Fruit fly (Drosophila melanogaster) whole organism, wandering third instar larva: ENCODE results near the gene CG42671.

Experiments
- Abd-B ChIP-seq: fragments of >200 bp; optimal IDR thresholded peaks from 2 replicates; lab custom pipeline; 2017; ENCODE audit warnings: missing biosample characterization, missing genetic modification characterization
- CG32264 ChIP-seq: fragments of 200-800 bp; sonication (Bioruptor generic); optimal IDR thresholded peaks from 2 replicates; lab custom pipeline; 2016; ENCODE audit warnings: missing biosample characterization, missing genetic modification characterization
- CG9705 ChIP-seq: fragments of 200-800 bp; sonication (Bioruptor generic); optimal IDR thresholded peaks from 2 replicates; lab custom pipeline; 2018; ENCODE audit warnings: missing biosample characterization, mild to moderate bottlenecking, missing genetic modification characterization
- CrebA ChIP-seq: fragments of 200-800 bp; sonication (Bioruptor generic); optimal IDR thresholded peaks from 2 replicates; lab custom pipeline; 2016; ENCODE audit warnings: missing biosample characterization, mild to moderate bottlenecking, missing genetic modification characterization, borderline replicate concordance
- Dfd ChIP-seq: fragments of >200 bp; optimal IDR thresholded peaks from 2 replicates; lab custom pipeline; 2017; ENCODE audit warnings: missing biosample characterization, missing genetic modification characterization
- Dif ChIP-seq: fragments of 200-275, 200-300 bp; sonication (Bioruptor generic); optimal IDR thresholded peaks from 2 replicates; lab custom pipeline; 2018; ENCODE audit warnings: missing biosample characterization, missing genetic modification characterization; ENCODE audit not compliant: partially characterized antibody
- GATAd ChIP-seq: sonication (Bioruptor generic); optimal IDR thresholded peaks from 2 replicates; lab custom pipeline; 2016; ENCODE audit warnings: missing biosample characterization, missing genetic modification characterization
- HLH106 ChIP-seq: fragments of 200-800 bp; optimal IDR thresholded peaks from 3 replicates; lab custom pipeline; 2019; ENCODE audit warnings: missing biosample characterization, mild to moderate bottlenecking, missing genetic modification characterization, moderate library complexity
- Hnf4 ChIP-seq: fragments of 200-800 bp; sonication (Bioruptor generic); optimal IDR thresholded peaks from 2 replicates; lab custom pipeline; 2016; ENCODE audit warnings: missing biosample characterization, mild to moderate bottlenecking, missing genetic modification characterization
- Hr78 ChIP-seq: fragments of >200 bp; optimal IDR thresholded peaks from 2 replicates; lab custom pipeline; 2017; ENCODE audit warnings: missing biosample characterization, missing genetic modification characterization
- Hr83 ChIP-seq: fragments of 200-300 bp; sonication (Bioruptor generic); optimal IDR thresholded peaks from 2 replicates; lab custom pipeline; 2016; ENCODE audit warnings: missing biosample characterization, mild to moderate bottlenecking, missing genetic modification characterization, moderate library complexity; ENCODE audit not compliant: poor library complexity, severe bottlenecking
- Jra ChIP-seq: sonication (Bioruptor generic); optimal IDR thresholded peaks from 2 replicates; lab custom pipeline; 2016; ENCODE audit warnings: missing biosample characterization, missing genetic modification characterization
- Mio ChIP-seq: sonication (Bioruptor generic); optimal IDR thresholded peaks from 2 replicates; lab custom pipeline; 2016; ENCODE audit warnings: missing biosample characterization, missing genetic modification characterization
- Myc ChIP-seq: fragments of >200 bp; optimal IDR thresholded peaks from 2 replicates; lab custom pipeline; 2017
- N ChIP-seq: fragments of >200 bp; optimal IDR thresholded peaks from 2 replicates; lab custom pipeline; 2018; ENCODE audit warnings: missing biosample characterization, missing external identifiers, missing genetic modification characterization
- OdsH ChIP-seq: fragments of 200-800 bp; sonication (Bioruptor generic); optimal IDR thresholded peaks from 2 replicates; lab custom pipeline; 2016; ENCODE audit warnings: missing biosample characterization, mild to moderate bottlenecking, missing genetic modification characterization
- Rel ChIP-seq, 2 experiments: fragments of 200-800 bp; sonication (Bioruptor generic) in 1 of 2; optimal IDR thresholded peaks; 2 replicates in 1 of 2; 3 replicates in 1 of 2; lab custom pipeline; 2016 to 2019; ENCODE audit warnings: mild to moderate bottlenecking in 2 of 2, missing biosample characterization in 2 of 2, missing genetic modification characterization in 2 of 2, moderate library complexity in 1 of 2
- Sp1 ChIP-seq: fragments of 200-800 bp; sonication (Bioruptor generic); optimal IDR thresholded peaks from 3 replicates; lab custom pipeline; 2019; ENCODE audit warnings: missing biosample characterization, mild to moderate bottlenecking, missing genetic modification characterization, moderate library complexity
- Vsx2 ChIP-seq: fragments of 200-300, 225-300 bp; sonication (Bioruptor generic); optimal IDR thresholded peaks from 2 replicates; lab custom pipeline; 2018; ENCODE audit warnings: missing biosample characterization, missing genetic modification characterization; ENCODE audit not compliant: partially characterized antibody
- br ChIP-seq: fragments of 200-800 bp; sonication (Bioruptor generic); optimal IDR thresholded peaks from 2 replicates; lab custom pipeline; 2016; ENCODE audit warnings: missing biosample characterization, missing genetic modification characterization
- brk ChIP-seq: fragments of 200-800 bp; sonication (Bioruptor generic); optimal IDR thresholded peaks from 2 replicates; lab custom pipeline; 2016; ENCODE audit warnings: missing biosample characterization, mild to moderate bottlenecking, missing genetic modification characterization
- dl ChIP-seq, 2 experiments: fragments of 175-275, 200-275 bp in 1 of 2; fragments of 200-275 bp in 1 of 2; sonication (Bioruptor generic); optimal IDR thresholded peaks; lab custom pipeline; 2018; ENCODE audit warnings: mild to moderate bottlenecking in 2 of 2, missing biosample characterization in 2 of 2, missing genetic modification characterization in 2 of 2, moderate library complexity in 2 of 2; ENCODE audit not compliant: partially characterized antibody in 2 of 2, insufficient read depth in 1 of 2
- dmrt93B ChIP-seq: fragments of 200-800 bp; sonication (Bioruptor generic); optimal IDR thresholded peaks from 2 replicates; lab custom pipeline; 2018; ENCODE audit warnings: missing biosample characterization, mild to moderate bottlenecking, missing genetic modification characterization
- dsf ChIP-seq: sonication (Bioruptor generic); optimal IDR thresholded peaks from 2 replicates; lab custom pipeline; 2016; ENCODE audit warnings: missing biosample characterization, missing genetic modification characterization, borderline replicate concordance
- ey ChIP-seq: fragments of 200-800 bp; sonication (Bioruptor generic); optimal IDR thresholded peaks from 2 replicates; lab custom pipeline; 2016; ENCODE audit warnings: missing biosample characterization, missing genetic modification characterization
- foxo ChIP-seq, 2 experiments: fragments of 200-800 bp; sonication (Bioruptor generic); optimal IDR thresholded peaks; 2 replicates in 1 of 2; 3 replicates in 1 of 2; lab custom pipeline; 2016 to 2017; ENCODE audit warnings: missing biosample characterization in 2 of 2, missing genetic modification characterization in 2 of 2
- fru ChIP-seq: fragments of 200-800 bp; sonication (Bioruptor generic); optimal IDR thresholded peaks from 3 replicates; lab custom pipeline; 2016; ENCODE audit warnings: missing biosample characterization, mild to moderate bottlenecking, missing genetic modification characterization
- h ChIP-seq: fragments of 200-800 bp; sonication (Bioruptor generic); optimal IDR thresholded peaks from 3 replicates; lab custom pipeline; 2016; ENCODE audit warnings: missing biosample characterization, mild to moderate bottlenecking, missing genetic modification characterization
- jim ChIP-seq: fragments of 175-275, 200-325 bp; sonication (Bioruptor generic); optimal IDR thresholded peaks from 2 replicates; lab custom pipeline; 2016; ENCODE audit warnings: missing biosample characterization, mild to moderate bottlenecking, missing genetic modification characterization
- lola ChIP-seq: fragments of >200 bp; optimal IDR thresholded peaks from 2 replicates; lab custom pipeline; 2017; ENCODE audit warnings: missing biosample characterization, missing genetic modification characterization
- pan ChIP-seq: fragments of >200 bp; optimal IDR thresholded peaks from 2 replicates; lab custom pipeline; 2017
- psq ChIP-seq: fragments of 200-800 bp; sonication (Bioruptor generic); optimal IDR thresholded peaks from 3 replicates; lab custom pipeline; 2017; ENCODE audit warnings: missing biosample characterization, mild to moderate bottlenecking, missing genetic modification characterization, moderate library complexity
- rgr ChIP-seq: fragments of 200-800 bp; sonication (Bioruptor generic); optimal IDR thresholded peaks from 3 replicates; lab custom pipeline; 2016; ENCODE audit warnings: missing biosample characterization, mild to moderate bottlenecking, missing genetic modification characterization
- sage ChIP-seq: fragments of 200-800 bp; sonication (Bioruptor generic); optimal IDR thresholded peaks from 2 replicates; lab custom pipeline; 2016; ENCODE audit warnings: missing biosample characterization, mild to moderate bottlenecking, missing genetic modification characterization
- sv ChIP-seq: fragments of 200-800 bp; sonication (Bioruptor generic); optimal IDR thresholded peaks from 3 replicates; lab custom pipeline; 2016; ENCODE audit warnings: missing biosample characterization, missing genetic modification characterization
- tai ChIP-seq: sonication (Bioruptor generic); optimal IDR thresholded peaks from 2 replicates; lab custom pipeline; 2016; ENCODE audit warnings: missing biosample characterization, missing genetic modification characterization
- usp ChIP-seq: fragments of >200 bp; optimal IDR thresholded peaks from 2 replicates; lab custom pipeline; 2017; ENCODE audit warnings: missing biosample characterization, missing genetic modification characterization
- woc ChIP-seq: sonication (Bioruptor generic); optimal IDR thresholded peaks from 2 replicates; lab custom pipeline; 2016; ENCODE audit warnings: missing biosample characterization, mild to moderate bottlenecking, missing genetic modification characterization

Gene CG42671

DNA sequence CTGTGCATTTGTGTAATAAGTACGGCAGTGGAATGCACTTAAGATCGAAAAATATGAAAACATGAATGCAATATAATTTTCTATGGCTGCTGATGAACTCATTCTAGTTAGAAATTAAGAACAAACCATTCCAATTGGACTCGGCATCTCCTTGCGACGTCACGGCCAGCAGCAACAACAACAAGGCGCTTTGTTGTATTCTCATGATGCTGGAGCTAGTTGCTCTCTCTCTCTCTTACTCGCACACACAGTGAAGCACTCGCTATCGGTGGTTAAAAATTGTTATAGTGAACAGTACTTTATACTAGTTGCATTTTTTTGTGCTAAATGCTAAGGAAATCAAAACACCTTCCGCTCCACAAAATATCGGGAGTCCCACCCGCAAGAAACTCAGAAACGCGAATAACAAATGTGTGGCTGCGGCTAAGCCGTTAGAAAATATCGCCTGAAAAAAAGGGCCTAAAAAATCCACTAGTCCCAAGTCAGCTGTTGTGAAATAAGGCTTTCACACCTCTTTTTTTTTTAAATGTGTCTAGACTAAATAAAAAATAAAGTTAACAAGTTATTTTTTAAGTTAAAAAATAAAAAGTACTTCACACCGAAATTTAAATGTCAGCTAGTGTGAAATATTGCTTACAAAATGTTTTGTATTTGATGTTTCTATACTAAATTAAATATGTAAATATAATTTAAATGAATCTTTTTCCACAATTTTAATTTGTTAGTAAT is 8.5 kb upstream of the CG42671 start, which contains the start of gene Plod:
TSS of gene Plod (minus strand) at position 409 of the 729 bp plus-strand sequence.
- peak; percentile 15 for TF ChIP-seq Sp1 (GFP tag; lab: Kevin White, UChicago)
- peak; percentile 24 for TF ChIP-seq HLH106 (tag; lab: Kevin White, UChicago)
- TF ChIP-seq woc (GFP tag; lab: Kevin White, UChicago) = peak; percentile 60
- TF ChIP-seq foxo (GFP tag; optimal IDR thresholded peaks at IDR 0.05; lab: Kevin White, UChicago) = peak in 1 of 2 experiments; percentile 22
- no peak for TF ChIP-seq Myc (lab: Kevin White, UChicago)
- peak; percentile 39 for TF ChIP-seq h (GFP tag; lab: Kevin White, UChicago)
- TF ChIP-seq tai (GFP tag; lab: Kevin White, UChicago) = no peak
- peak; percentile 44 for TF ChIP-seq Hr78 (GFP tag; lab: Kevin White, UChicago)
- no peak for TF ChIP-seq CrebA (GFP tag; lab: Kevin White, UChicago)
- TF ChIP-seq Rel (GFP tag; optimal IDR thresholded peaks at IDR 0.05; lab: Kevin White, UChicago) = no peak
- peak; percentile 96 for TF ChIP-seq Rel (tag; optimal IDR thresholded peaks at IDR 0.05; lab: Kevin White, UChicago)
- peak; percentile 35 for TF ChIP-seq Dif
- no peak for TF ChIP-seq rgr (GFP tag; lab: Kevin White, UChicago)
- peak; percentile 50 for TF ChIP-seq sv
- peak; percentile 63 for TF ChIP-seq Hnf4 (GFP tag; lab: Kevin White, UChicago)
- no peak for TF ChIP-seq sage (GFP tag; lab: Kevin White, UChicago)
- no peak for TF ChIP-seq brk (GFP tag; lab: Kevin White, UChicago)
- TF ChIP-seq N (GFP tag; lab: Kevin White, UChicago) = peak; percentile 93
- TF ChIP-seq Hr83 (GFP tag; lab: Kevin White, UChicago) = peak; percentile 21

- TF ChIP-seq CrebA (GFP tag; lab: Kevin White, UChicago) (no peak), Mio (GFP tag; lab: Kevin White, UChicago) (no peak), sage (GFP tag; lab: Kevin White, UChicago) (no peak), sv (peak; percentile 25), ey (GFP tag; lab: Kevin White, UChicago) (no peak), Sp1 (GFP tag; lab: Kevin White, UChicago) (peak; percentile 57), dl (GFP tag; optimal IDR thresholded peaks at IDR 0.05; lab: Kevin White, UChicago; ENCODE audit: insufficient read depth in 1 of 2, partially characterized antibody in 2 of 2) (no peak), Abd-B (no peak), Vsx2 (GFP tag; lab: Kevin White, UChicago) (no peak), Hnf4 (GFP tag; lab: Kevin White, UChicago) (peak; percentile 74), GATAd (GFP tag; lab: Kevin White, UChicago) (no peak), CG9705 (GFP tag; lab: Kevin White, UChicago) (peak; percentile 14), HLH106 (tag; lab: Kevin White, UChicago) (peak; percentile 34), br (GFP tag; lab: Kevin White, UChicago) (peak; percentile 62), Rel (GFP tag; optimal IDR thresholded peaks at IDR 0.05; lab: Kevin White, UChicago) (no peak), Rel (tag; optimal IDR thresholded peaks at IDR 0.05; lab: Kevin White, UChicago) (peak; percentile 56), pan (lab: Kevin White, UChicago) (no peak), tai (GFP tag; lab: Kevin White, UChicago) (no peak), Hr83 (GFP tag; lab: Kevin White, UChicago) (peak; percentile 59), jim (GFP tag; lab: Kevin White, UChicago) (no peak), h (GFP tag; lab: Kevin White, UChicago) (peak; percentile 75), Dfd (GFP tag; lab: Kevin White, UChicago) (no peak), dmrt93B (GFP tag; lab: Kevin White, UChicago) (no peak), OdsH (GFP tag; lab: Kevin White, UChicago) (peak; percentile 53), Jra (peak; percentile 94), rgr (GFP tag; lab: Kevin White, UChicago) (peak; percentile 48), lola (GFP tag; lab: Kevin White, UChicago) (no peak), Dif (peak; percentile 14), Myc (lab: Kevin White, UChicago) (peak; percentile 30), foxo (GFP tag; optimal IDR thresholded peaks at IDR 0.05; lab: Kevin White, UChicago) (peak; percentile 48 to 54), fru (GFP tag; lab: Kevin White, UChicago) (peak; percentile 41), dsf (GFP tag; lab: Kevin White, UChicago) (no peak), Hr78 (GFP tag; lab: Kevin White, UChicago) (no peak), CG32264 (peak; percentile 30), woc (GFP tag; lab: Kevin White, UChicago) (no peak), usp (GFP tag; lab: Kevin White, UChicago) (no peak), N (GFP tag; lab: Kevin White, UChicago) (no peak), brk (GFP tag; lab: Kevin White, UChicago) (no peak), psq (GFP tag; lab: Kevin White, UChicago) (no peak)
- TF ChIP-seq, all 38 proteins: peak for 17
Observed at dm6 chr3L:11210517-11210916, 3.8 kb upstream of the CG42671 start, which contains the start of the genes Ube3a and CG7600. Ube3a (minus strand) TSS chr3L:11210583. CG7600 (plus strand) TSS chr3L:11210786.
